Worm (Caenorhabditis elegans): ENCODE results near the gene npp-19.

DNA sequence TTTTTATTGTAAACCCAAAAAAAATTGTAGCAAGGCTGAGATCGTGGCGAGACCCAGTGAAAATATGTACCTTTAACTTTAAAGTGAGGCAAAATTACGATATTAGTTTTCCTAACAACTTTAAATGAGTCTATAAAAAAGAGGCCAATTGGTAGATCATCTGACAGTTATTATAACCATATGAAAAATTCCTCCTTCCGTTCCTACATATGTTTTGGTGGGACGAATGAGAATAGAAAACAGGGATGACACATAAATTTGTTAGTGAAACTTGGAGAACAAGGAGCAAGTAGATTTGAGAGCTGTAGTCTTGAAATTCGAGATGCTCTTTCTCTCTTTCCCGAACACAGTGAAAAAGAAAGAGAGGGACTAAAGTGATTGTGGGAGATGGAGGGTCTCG is 33.0 kb downstream of the npp-19 start:
- TF ChIP-seq lir-3 (tag; optimal IDR thresholded peaks at IDR 0.05; ENCODE audit: poor library complexity): no peak
- TF ChIP-seq lin-13 (GFP tag; optimal IDR thresholded peaks at IDR 0.05): no peak
- no peak for TF ChIP-seq elt-3 (tag; optimal IDR thresholded peaks at IDR 0.05)
- no peak for TF ChIP-seq ztf-11 (tag; optimal IDR thresholded peaks at IDR 0.05)
- TF ChIP-seq pag-3 (tag; optimal IDR thresholded peaks at IDR 0.05; ENCODE audit: borderline replicate concordance, insufficient read depth): no peak
- no peak for TF ChIP-seq unc-62 (GFP tag; optimal IDR thresholded peaks at IDR 0.05)
- no peak for TF ChIP-seq F16B12.6 (tag; optimal IDR thresholded peaks at IDR 0.05)
- TF ChIP-seq snpc-4 (tag; optimal IDR thresholded peaks at IDR 0.05): no peak
- no peak for TF ChIP-seq aly-2 (tag; optimal IDR thresholded peaks at IDR 0.05)
- no peak for TF ChIP-seq hlh-17 (GFP tag; optimal IDR thresholded peaks at IDR 0.05; ENCODE audit: borderline replicate concordance)
